Fruit fly (Drosophila melanogaster): ENCODE data around the gene CG31265.

DNA sequence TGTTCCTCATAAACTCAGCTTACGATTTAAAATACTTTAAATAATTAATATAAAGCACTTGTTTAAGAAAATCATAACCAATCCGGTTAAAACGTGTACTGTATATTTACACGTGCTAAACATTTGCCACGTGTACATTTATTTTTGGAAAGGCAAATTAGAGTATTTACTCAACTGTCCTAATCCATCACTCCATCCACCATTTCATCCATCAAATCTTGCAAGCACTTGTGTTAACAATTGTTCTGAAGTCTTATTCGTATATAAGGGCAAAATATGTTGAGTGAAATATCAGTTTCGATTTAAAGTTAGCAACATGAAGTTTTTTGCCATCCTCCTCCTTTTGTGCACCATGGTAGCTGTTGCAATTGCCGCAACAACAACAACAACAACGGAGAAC, 6.7 kb upstream of the CG31265 start, which contains the start of gene CG42779:
- TF ChIP-seq h (optimal IDR thresholded peaks at IDR 0.05), result no peak
- TF ChIP-seq psq (optimal IDR thresholded peaks at IDR 0.05), result no peak
- no peak for TF ChIP-seq Myc (optimal IDR thresholded peaks at IDR 0.05)
- no peak for TF ChIP-seq Sin3A (optimal IDR thresholded peaks at IDR 0.05)
- no peak for TF ChIP-seq ttk (optimal IDR thresholded peaks at IDR 0.05)
